Worm (Caenorhabditis elegans): ENCODE data around the gene arrd-4.

DNA sequence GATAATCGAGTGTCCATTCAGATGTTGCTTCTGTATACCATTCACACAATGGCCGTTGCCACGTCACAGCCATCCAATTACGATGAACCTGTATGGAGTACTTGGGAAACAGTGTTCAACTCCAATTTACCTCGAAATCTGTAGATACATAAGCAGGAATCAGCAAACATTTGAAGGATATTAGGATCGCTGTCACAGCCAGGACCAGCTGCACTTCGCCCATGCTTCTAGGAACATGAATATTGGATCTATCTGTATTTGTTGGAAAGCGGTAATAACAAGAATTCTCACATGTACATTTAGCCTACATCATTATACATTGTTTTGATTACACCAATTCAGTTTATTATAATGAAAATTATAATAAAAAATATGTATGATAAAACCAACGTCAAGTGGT is 48.1 kb upstream of the arrd-4 start, which contains the start of gene algn-8:
- TF ChIP-seq nhr-11 (tag; optimal IDR thresholded peaks at IDR 0.05) (no peak), ztf-11 (tag; optimal IDR thresholded peaks at IDR 0.05) (no peak), egl-27 (tag; optimal IDR thresholded peaks at IDR 0.05) (no peak), nhr-12 (tag; optimal IDR thresholded peaks at IDR 0.05) (no peak), skn-1 (tag; optimal IDR thresholded peaks at IDR 0.05) (no peak), unc-62 (GFP tag; optimal IDR thresholded peaks at IDR 0.05) (no peak), lsy-2 (tag; optimal IDR thresholded peaks at IDR 0.05) (no peak), elt-1 (tag; optimal IDR thresholded peaks at IDR 0.05) (no peak), ama-1 (optimal IDR thresholded peaks at IDR 0.05) (no peak), unc-55 (GFP tag; optimal IDR thresholded peaks at IDR 0.05) (no peak), ZK546.5 (tag; optimal IDR thresholded peaks at IDR 0.05) (no peak)
